Fruit fly (Drosophila melanogaster) whole organism, embryonic: ENCODE data around the gene Alp9.

ENCODE experiments used
- ATbp ChIP-seq: fragments of 200-800 bp; sonication (Bioruptor generic); optimal IDR thresholded peaks from 2 replicates; lab custom pipeline; 2017; ENCODE audit warnings: missing biosample characterization, mild to moderate bottlenecking, missing genetic modification characterization, missing genetic modification reagents
- Blimp-1 ChIP-seq: fragments of 200-800 bp; sonication (Bioruptor generic); optimal IDR thresholded peaks from 3 replicates; lab custom pipeline; 2018; ENCODE audit warnings: missing biosample characterization, missing genetic modification characterization, mild to moderate bottlenecking, moderate library complexity, missing genetic modification reagents
- CG10267 ChIP-seq: fragments of 200-800 bp; sonication (Bioruptor generic); optimal IDR thresholded peaks from 2 replicates; lab custom pipeline; 2018; ENCODE audit warnings: missing biosample characterization, mild to moderate bottlenecking, missing genetic modification characterization, moderate library complexity
- CG10366 ChIP-seq: fragments of 200-800 bp; sonication (Bioruptor generic); IDR thresholded peaks from 2 replicates; pipeline ENCODE4 v1.3.6; 2022; ENCODE audit warnings: missing biosample characterization, missing genetic modification characterization
- CG10431 ChIP-seq: fragments of 200-800 bp; sonication (Bioruptor generic); optimal IDR thresholded peaks from 3 replicates; lab custom pipeline; 2018; ENCODE audit warnings: missing biosample characterization, mild to moderate bottlenecking, missing genetic modification characterization
- CG11085 ChIP-seq: fragments of 200-800 bp; sonication (Bioruptor generic); IDR thresholded peaks from 2 replicates; pipeline ENCODE4 v1.3.6; 2022; ENCODE audit warnings: missing biosample characterization, missing genetic modification characterization
- CG12104 ChIP-seq: fragments of 200-800 bp; sonication (Bioruptor generic); optimal IDR thresholded peaks from 3 replicates; lab custom pipeline; 2016; ENCODE audit warnings: missing biosample characterization, missing genetic modification characterization
- CG14014 ChIP-seq: fragments of 200-800 bp; sonication (Bioruptor generic); IDR thresholded peaks from 2 replicates; pipeline ENCODE4 v1.3.6; 2022; ENCODE audit warnings: missing biosample characterization, missing genetic modification characterization
- CG15011 ChIP-seq: fragments of 200-800 bp; sonication (Bioruptor generic); optimal IDR thresholded peaks from 3 replicates; lab custom pipeline; 2018; ENCODE audit warnings: missing biosample characterization, mild to moderate bottlenecking, missing genetic modification characterization
- CG15479 ChIP-seq: fragments of 200-800 bp; sonication (Bioruptor generic); optimal IDR thresholded peaks from 3 replicates; lab custom pipeline; 2019; ENCODE audit warnings: missing biosample characterization, mild to moderate bottlenecking, missing genetic modification characterization, moderate library complexity
- CG1603 ChIP-seq: fragments of 200-800 bp; sonication (Bioruptor generic); optimal IDR thresholded peaks from 2 replicates; lab custom pipeline; 2019; ENCODE audit warnings: missing biosample characterization, mild to moderate bottlenecking, missing genetic modification characterization, moderate library complexity
- CG18262 ChIP-seq: fragments of 200-800 bp; optimal IDR thresholded peaks from 3 replicates; lab custom pipeline; 2019; ENCODE audit warnings: missing biosample characterization, mild to moderate bottlenecking, missing genetic modification characterization, moderate library complexity
- CG30431 ChIP-seq: fragments of 200-800 bp; sonication (Bioruptor generic); optimal IDR thresholded peaks from 2 replicates; lab custom pipeline; 2017; ENCODE audit warnings: missing biosample characterization, missing genetic modification characterization
- CG31441 ChIP-seq: fragments of 200-800 bp; sonication (Bioruptor generic); IDR thresholded peaks from 2 replicates; pipeline ENCODE4 v1.3.6; 2022; ENCODE audit warnings: missing biosample characterization, missing genetic modification characterization
- CG34224 ChIP-seq: fragments of 200-800 bp; sonication (Bioruptor generic); IDR thresholded peaks from 3 replicates; pipeline ENCODE4 v1.3.6; 2022; ENCODE audit warnings: missing biosample characterization, missing genetic modification characterization; ENCODE audit not compliant: partially characterized antibody
- CG34376 ChIP-seq: fragments of 200-800 bp; sonication (Bioruptor generic); optimal IDR thresholded peaks from 2 replicates; lab custom pipeline; 2018; ENCODE audit warnings: missing biosample characterization, mild to moderate bottlenecking, missing genetic modification characterization
- CG4328 ChIP-seq: fragments of 200-800 bp; sonication (Bioruptor generic); optimal IDR thresholded peaks from 3 replicates; lab custom pipeline; 2017; ENCODE audit warnings: missing biosample characterization, missing genetic modification reagents, missing genetic modification characterization
- CG7357 ChIP-seq: fragments of 200-800 bp; sonication (Bioruptor generic); IDR thresholded peaks from 3 replicates; pipeline ENCODE4 v1.3.6; 2022; ENCODE audit warnings: missing biosample characterization, missing genetic modification characterization
- CG7745 ChIP-seq: fragments of 200-800 bp; sonication (Bioruptor generic); optimal IDR thresholded peaks from 2 replicates; lab custom pipeline; 2018; ENCODE audit warnings: missing biosample characterization, mild to moderate bottlenecking, missing genetic modification characterization, moderate library complexity
- Chrac-16 ChIP-seq: fragments of 200-800 bp; sonication (Bioruptor generic); optimal IDR thresholded peaks from 3 replicates; lab custom pipeline; 2016; ENCODE audit warnings: missing biosample characterization, missing genetic modification characterization
- Dek ChIP-seq: fragments of 200-800 bp; sonication (Bioruptor generic); optimal IDR thresholded peaks from 3 replicates; lab custom pipeline; 2019; ENCODE audit warnings: missing biosample characterization, mild to moderate bottlenecking, missing genetic modification characterization, moderate library complexity
- Dfd ChIP-seq, 2 experiments: fragments of >200 bp; optimal IDR thresholded peaks; 2 replicates each; lab custom pipeline; 2017; ENCODE audit warnings: missing biosample characterization in 2 of 2, missing genetic modification characterization in 2 of 2
- HHEX ChIP-seq: fragments of 200-800 bp; sonication (Bioruptor generic); optimal IDR thresholded peaks from 3 replicates; lab custom pipeline; 2017; ENCODE audit warnings: missing biosample characterization, mild to moderate bottlenecking, missing genetic modification characterization, missing genetic modification reagents
- Neu2 ChIP-seq: fragments of 200-800 bp; sonication (Bioruptor generic); optimal IDR thresholded peaks from 3 replicates; lab custom pipeline; 2016; ENCODE audit warnings: missing biosample characterization, missing genetic modification characterization, borderline replicate concordance
- Nf-YA ChIP-seq: fragments of 200-800 bp; sonication (Bioruptor generic); IDR thresholded peaks from 2 replicates; pipeline ENCODE4 v1.3.6; 2022; ENCODE audit warnings: missing biosample characterization, missing genetic modification characterization
- Optix ChIP-seq: fragments of 200-800 bp; sonication (Bioruptor generic); IDR thresholded peaks from 3 replicates; pipeline ENCODE4 v1.3.6; 2022; ENCODE audit warnings: missing biosample characterization, missing genetic modification characterization
- Sry-δ ChIP-seq: fragments of 200-800 bp; sonication (Bioruptor generic); optimal IDR thresholded peaks from 2 replicates; lab custom pipeline; 2016; ENCODE audit warnings: missing biosample characterization, missing genetic modification characterization
- ase ChIP-seq: fragments of 200-800 bp; sonication (Bioruptor generic); IDR thresholded peaks from 3 replicates; pipeline ENCODE4 v1.3.6; 2022; ENCODE audit warnings: missing biosample characterization, missing genetic modification characterization
- chif ChIP-seq, 2 experiments: fragments of 200-800 bp; sonication (Bioruptor generic); optimal IDR thresholded peaks; 3 replicates each; lab custom pipeline; 2016; ENCODE audit warnings: missing biosample characterization in 2 of 2, missing genetic modification characterization in 2 of 2
- croc ChIP-seq: fragments of 200-800 bp; sonication (Bioruptor generic); conservative IDR thresholded peaks from 3 replicates; pipeline ENCODE4 v1.3.6; 2022; ENCODE audit warnings: missing biosample characterization, missing genetic modification characterization
- crp ChIP-seq, 2 experiments: fragments of 200-800 bp; sonication (Bioruptor generic); optimal IDR thresholded peaks; 2 replicates in 1 of 2; 3 replicates in 1 of 2; lab custom pipeline; 2017; ENCODE audit warnings: missing biosample characterization in 2 of 2, missing genetic modification characterization in 2 of 2, mild to moderate bottlenecking in 1 of 2, moderate library complexity in 1 of 2
- grau ChIP-seq: fragments of 200-800 bp; optimal IDR thresholded peaks from 3 replicates; lab custom pipeline; 2019; ENCODE audit warnings: missing biosample characterization, mild to moderate bottlenecking, missing genetic modification characterization, moderate library complexity
- hb ChIP-seq: fragments of 200-800 bp; sonication (Bioruptor generic); IDR thresholded peaks from 3 replicates; pipeline ENCODE4 v1.3.6; 2022; ENCODE audit warnings: missing biosample characterization, missing genetic modification characterization; ENCODE audit not compliant: partially characterized antibody
- kni ChIP-seq: fragments of 200-800 bp; sonication (Bioruptor generic); optimal IDR thresholded peaks from 3 replicates; lab custom pipeline; 2017; ENCODE audit warnings: mild to moderate bottlenecking, missing biosample characterization, missing genetic modification reagents, missing genetic modification characterization
- lola ChIP-seq, 3 experiments: fragments of >200 bp in 2 of 3; fragments of 200-800 bp in 1 of 3; sonication (Bioruptor generic) in 1 of 3; optimal IDR thresholded peaks; 2 replicates each; lab custom pipeline; 2017 to 2019; ENCODE audit warnings: missing biosample characterization in 3 of 3, missing genetic modification characterization in 3 of 3, mild to moderate bottlenecking in 1 of 3, moderate library complexity in 1 of 3
- maf-S ChIP-seq: fragments of 200-800 bp; sonication (Bioruptor generic); optimal IDR thresholded peaks from 2 replicates; lab custom pipeline; 2016; ENCODE audit warnings: missing biosample characterization, missing genetic modification characterization
- nmo ChIP-seq: fragments of 200-800 bp; sonication (Bioruptor generic); optimal IDR thresholded peaks from 2 replicates; lab custom pipeline; 2018; ENCODE audit warnings: missing biosample characterization, mild to moderate bottlenecking, missing genetic modification characterization, moderate library complexity
- pita ChIP-seq: fragments of 200-800 bp; sonication (Bioruptor generic); optimal IDR thresholded peaks from 2 replicates; lab custom pipeline; 2017; ENCODE audit warnings: missing biosample characterization, mild to moderate bottlenecking, missing genetic modification characterization
- scrt ChIP-seq: fragments of 200-800 bp; sonication (Bioruptor generic); optimal IDR thresholded peaks from 2 replicates; lab custom pipeline; 2018; ENCODE audit warnings: missing biosample characterization, mild to moderate bottlenecking, missing genetic modification characterization, moderate library complexity
- shn ChIP-seq: fragments of 200-800 bp; sonication (Bioruptor generic); optimal IDR thresholded peaks from 3 replicates; lab custom pipeline; 2016; ENCODE audit warnings: missing biosample characterization, missing genetic modification characterization
- sqz ChIP-seq: fragments of 200-800 bp; sonication (Bioruptor generic); optimal IDR thresholded peaks from 3 replicates; lab custom pipeline; 2018; ENCODE audit warnings: missing biosample characterization, mild to moderate bottlenecking, missing genetic modification characterization
- stwl ChIP-seq: fragments of 200-800 bp; sonication (Bioruptor generic); optimal IDR thresholded peaks from 3 replicates; lab custom pipeline; 2018; ENCODE audit warnings: missing biosample characterization, mild to moderate bottlenecking, missing genetic modification characterization, moderate library complexity
- sug ChIP-seq: fragments of 200-800 bp; optimal IDR thresholded peaks from 2 replicates; lab custom pipeline; 2019; ENCODE audit warnings: missing biosample characterization, mild to moderate bottlenecking, missing genetic modification characterization, moderate library complexity
- tgo ChIP-seq: fragments of 200-800 bp; sonication (Bioruptor generic); IDR thresholded peaks from 3 replicates; pipeline ENCODE4 v1.3.6; 2022; ENCODE audit warnings: missing biosample characterization, missing genetic modification characterization
- tll ChIP-seq, 2 experiments: fragments of 200-800 bp in 1 of 2; fragments of >200 bp in 1 of 2; sonication (Bioruptor generic) in 1 of 2; optimal IDR thresholded peaks; 2 replicates each; lab custom pipeline; 2017 to 2019; ENCODE audit warnings: missing biosample characterization in 2 of 2, missing genetic modification characterization in 2 of 2, mild to moderate bottlenecking in 1 of 2, moderate library complexity in 1 of 2
- unpg ChIP-seq: fragments of 200-800 bp; sonication (Bioruptor generic); optimal IDR thresholded peaks from 3 replicates; lab custom pipeline; 2018; ENCODE audit warnings: missing biosample characterization, mild to moderate bottlenecking, missing genetic modification characterization, moderate library complexity
- wek ChIP-seq: fragments of 200-800 bp; sonication (Bioruptor generic); optimal IDR thresholded peaks from 3 replicates; lab custom pipeline; 2018; ENCODE audit warnings: missing biosample characterization, mild to moderate bottlenecking, missing genetic modification characterization, moderate library complexity
- z ChIP-seq: fragments of 200-800 bp; sonication (Bioruptor generic); IDR thresholded peaks from 3 replicates; pipeline ENCODE4 v1.3.6; 2022; ENCODE audit warnings: missing biosample characterization, missing genetic modification characterization
- zfh2 ChIP-seq: fragments of 200-800 bp; sonication (Bioruptor generic); optimal IDR thresholded peaks from 2 replicates; lab custom pipeline; 2016; ENCODE audit warnings: missing biosample characterization, missing genetic modification characterization

Alp9 gene

DNA sequence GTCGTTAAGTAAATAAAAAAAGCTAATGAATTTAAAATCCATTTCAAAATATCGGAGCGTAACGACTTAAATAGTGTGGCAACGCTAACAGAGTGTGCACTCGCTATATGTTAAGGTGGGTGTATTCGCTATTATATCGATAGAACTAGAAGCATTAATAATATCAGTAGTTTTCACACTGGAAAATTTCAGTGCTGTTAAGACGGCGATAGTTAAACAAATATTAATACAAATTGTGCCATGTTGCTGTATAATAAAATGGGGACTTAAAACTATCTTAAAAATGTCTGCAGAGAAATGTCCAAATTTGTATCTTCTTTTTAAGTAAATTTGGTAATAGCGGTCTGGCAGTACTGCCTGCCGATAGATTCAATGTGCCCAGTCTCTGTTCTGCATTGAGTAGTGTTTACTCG is 12.0 kb upstream of the Alp9 start (continued):
- TF ChIP-seq unpg (GFP tag; lab: Kevin White, UChicago) (no peak), CG10431 (GFP tag; lab: Kevin White, UChicago) (no peak), sqz (GFP tag; lab: Kevin White, UChicago) (no peak), CG7745 (tag; lab: Kevin White, UChicago) (no peak), zfh2 (peak; percentile 93), sug (tag; lab: Kevin White, UChicago) (no peak), pita (GFP tag; lab: Kevin White, UChicago) (peak; percentile 75), wek (GFP tag; lab: Kevin White, UChicago) (peak; percentile 0), hb (peak; percentile 80), CG1603 (peak; percentile 92), Dek (tag; lab: Kevin White, UChicago) (peak; percentile 85), ase (GFP tag; lab: Robert Waterston, UW) (peak; percentile 81), Chrac-16 (GFP tag; lab: Kevin White, UChicago) (peak; percentile 86), shn (GFP tag; lab: Kevin White, UChicago) (peak; percentile 89), HHEX (GFP tag; lab: Kevin White, UChicago) (peak; percentile 69), CG30431 (GFP tag; lab: Kevin White, UChicago) (peak; percentile 81), CG15011 (GFP tag; lab: Kevin White, UChicago) (no peak), CG18262 (no peak), croc (peak; percentile 80), CG4328 (GFP tag; lab: Kevin White, UChicago) (peak; percentile 67), nmo (GFP tag; lab: Kevin White, UChicago) (peak; percentile 94), chif (GFP tag; optimal IDR thresholded peaks at IDR 0.05; lab: Kevin White, UChicago) (peak; percentile 80 to 87), maf-S (peak; percentile 79), Nf-YA (peak; percentile 60; the same call in 1 of the 2 replicates), scrt (no peak), tgo (GFP tag; lab: Robert Waterston, UW) (peak; percentile 89), crp (GFP tag; optimal IDR thresholded peaks at IDR 0.05; lab: Kevin White, UChicago) (peak in 1 of 2 experiments; percentile 34), tll (GFP tag; optimal IDR thresholded peaks at IDR 0.05; lab: Kevin White, UChicago) (peak; percentile 36 to 74), CG12104 (GFP tag; lab: Kevin White, UChicago) (peak; percentile 70), CG7357 (peak; percentile 95), stwl (peak; percentile 93), CG10267 (tag; lab: Kevin White, UChicago) (peak; percentile 90), ATbp (GFP tag; lab: Kevin White, UChicago) (no peak), Blimp-1 (GFP tag; lab: Kevin White, UChicago) (no peak), lola (GFP tag; optimal IDR thresholded peaks at IDR 0.05; lab: Kevin White, UChicago) (peak in 1 of 3 experiments; percentile 74), CG34224 (GFP tag; lab: Robert Waterston, UW) (peak; percentile 79), z (GFP tag; lab: Robert Waterston, UW) (no peak), kni (GFP tag; lab: Kevin White, UChicago) (peak; percentile 16), Neu2 (GFP tag; lab: Kevin White, UChicago) (no peak), Dfd (GFP tag; optimal IDR thresholded peaks at IDR 0.05; lab: Kevin White, UChicago) (no peak), CG10366 (GFP tag; lab: Robert Waterston, UW) (peak; percentile 90), CG11085 (GFP tag; lab: Robert Waterston, UW) (peak; percentile 91), CG31441 (GFP tag; lab: Robert Waterston, UW) (no peak), grau (peak; percentile 81), CG14014 (GFP tag; lab: Robert Waterston, UW) (peak; percentile 91), Sry-δ (GFP tag; lab: Kevin White, UChicago) (peak; percentile 92), CG15479 (GFP tag; lab: Kevin White, UChicago) (no peak), CG34376 (peak; percentile 25), Optix (GFP tag; lab: Robert Waterston, UW) (peak; percentile 68; the same call in 1 of the 3 replicates)
